Fruit fly (Drosophila melanogaster): ENCODE data around the gene ru.

The ru gene

DNA sequence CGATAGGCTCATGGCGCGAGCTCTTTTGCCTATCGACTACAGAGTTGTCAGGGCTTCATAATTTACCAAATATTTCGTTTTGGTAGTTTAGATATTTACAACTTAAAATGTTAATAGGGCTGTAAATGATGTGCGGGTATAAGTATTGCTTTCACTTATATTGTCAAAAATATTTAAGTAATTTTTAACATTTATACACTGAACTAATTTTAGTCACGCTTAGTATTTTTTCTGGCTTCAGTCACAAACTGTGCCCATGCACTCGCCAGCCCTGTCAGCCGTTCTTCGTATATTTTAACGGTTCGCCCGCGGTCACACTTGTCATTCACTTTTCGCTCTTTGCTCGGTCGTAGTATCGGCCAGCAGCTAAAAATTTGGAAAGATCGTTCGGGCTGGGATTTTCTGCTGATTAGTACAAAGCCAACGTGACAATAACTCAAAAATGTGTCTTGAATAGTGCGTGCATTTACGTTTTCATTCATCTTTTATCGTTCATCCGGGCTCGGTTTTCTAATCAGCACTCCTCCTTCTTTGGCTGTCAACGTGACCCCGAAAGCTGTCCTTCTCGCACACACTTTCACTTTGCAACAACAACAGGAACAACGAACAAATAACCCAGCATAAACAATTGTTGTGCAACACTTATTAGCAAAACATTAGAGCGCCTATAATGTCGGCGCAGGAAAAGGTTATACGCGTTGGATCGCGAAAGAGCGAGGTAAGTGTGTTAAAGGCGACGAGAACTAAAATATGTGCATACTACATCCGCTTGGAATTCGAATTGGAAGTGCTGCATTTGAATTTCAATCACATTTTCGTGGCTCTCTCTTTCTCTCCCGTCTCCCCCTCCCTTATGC is 35.6 kb upstream of the ru start, which contains the start of the genes Hmbs and CG2211 (continued):
- TF ChIP-seq CG8359 (GFP tag; optimal IDR thresholded peaks at IDR 0.05; ENCODE audit: borderline replicate concordance) (no peak), CG6791 (GFP tag; IDR thresholded peaks at IDR 0.05; ENCODE audit: partially characterized antibody) (peak; percentile 17; the same call in 1 of the 3 replicates), bab2 (GFP tag; optimal IDR thresholded peaks at IDR 0.05) (peak; percentile 93), en (GFP tag; optimal IDR thresholded peaks at IDR 0.05) (peak; percentile 3), CG43689 (GFP tag; IDR thresholded peaks at IDR 0.05) (no peak), ewg (GFP tag; optimal IDR thresholded peaks at IDR 0.05) (peak; percentile 72), dm (GFP tag; optimal IDR thresholded peaks at IDR 0.05) (peak; percentile 86), CG12104 (GFP tag; optimal IDR thresholded peaks at IDR 0.05) (peak; percentile 78), chn (GFP tag; optimal IDR thresholded peaks at IDR 0.05) (peak; percentile 92), D19A (tag; optimal IDR thresholded peaks at IDR 0.05) (peak; percentile 73), ssp (GFP tag; IDR thresholded peaks at IDR 0.05) (peak; percentile 84), GATAe (GFP tag; conservative IDR thresholded peaks at IDR 0.05) (no peak; the same call in 1 of the 2 replicates), CG17912 (GFP tag; optimal IDR thresholded peaks at IDR 0.05) (no peak), Jarid2 (GFP tag; optimal IDR thresholded peaks at IDR 0.05) (peak; percentile 64), zen2 (GFP tag; IDR thresholded peaks at IDR 0.05; ENCODE audit: partially characterized antibody) (no peak), nmo (GFP tag; optimal IDR thresholded peaks at IDR 0.05) (peak; percentile 90), CG15073 (GFP tag; optimal IDR thresholded peaks at IDR 0.05) (no peak), yki (optimal IDR thresholded peaks at IDR 0.05) (no peak), CG1792 (GFP tag; optimal IDR thresholded peaks at IDR 0.05) (peak; percentile 75), tap (tag; optimal IDR thresholded peaks at IDR 0.05) (peak; percentile 28), CG17568 (GFP tag; optimal IDR thresholded peaks at IDR 0.05) (no peak), disco-r (GFP tag; optimal IDR thresholded peaks at IDR 0.05) (peak; percentile 64), CG10274 (GFP tag; optimal IDR thresholded peaks at IDR 0.05) (no peak), CG3065 (GFP tag; optimal IDR thresholded peaks at IDR 0.05) (peak; percentile 68), CG1647 (GFP tag; optimal IDR thresholded peaks at IDR 0.05) (peak; percentile 81), fd3F (GFP tag; optimal IDR thresholded peaks at IDR 0.05) (peak; percentile 69), CG11504 (tag; optimal IDR thresholded peaks at IDR 0.05) (no peak), HLH4C (GFP tag; IDR thresholded peaks at IDR 0.05; ENCODE audit: partially characterized antibody) (peak; percentile 37; the same call in 1 of the 3 replicates), CG14710 (tag; optimal IDR thresholded peaks at IDR 0.05) (peak; percentile 95), Awh (GFP tag; IDR thresholded peaks at IDR 0.05) (peak; percentile 82), nom (GFP tag; optimal IDR thresholded peaks at IDR 0.05) (peak; percentile 29), prd (optimal IDR thresholded peaks at IDR 0.05) (no peak), prd (GFP tag; IDR thresholded peaks at IDR 0.05) (peak; percentile 92), crc (GFP tag; optimal IDR thresholded peaks at IDR 0.05) (peak; percentile 76), CkIIα-i1 (GFP tag; IDR thresholded peaks at IDR 0.05) (no peak), Doc3 (GFP tag; IDR thresholded peaks at IDR 0.05; ENCODE audit: partially characterized antibody) (no peak), CG9215 (GFP tag; IDR thresholded peaks at IDR 0.05) (peak; percentile 79), CG6254 (GFP tag; optimal IDR thresholded peaks at IDR 0.05) (peak; percentile 61), gsb-n (tag; optimal IDR thresholded peaks at IDR 0.05) (peak; percentile 87), E2f2 (GFP tag; IDR thresholded peaks at IDR 0.05) (peak; percentile 77), CG9727 (GFP tag; optimal IDR thresholded peaks at IDR 0.05) (peak; percentile 87), sisA (GFP tag; IDR thresholded peaks at IDR 0.05) (peak; percentile 85), Trl (optimal IDR thresholded peaks at IDR 0.05) (no peak), Trl (GFP tag; optimal IDR thresholded peaks at IDR 0.05) (peak; percentile 89), shn (GFP tag; optimal IDR thresholded peaks at IDR 0.05) (peak; percentile 87), sima (GFP tag; optimal IDR thresholded peaks at IDR 0.05) (peak; percentile 55), ERR (GFP tag; optimal IDR thresholded peaks at IDR 0.05) (peak; percentile 73), CG13287 (GFP tag; IDR thresholded peaks at IDR 0.05; ENCODE audit: partially characterized antibody) (peak; percentile 75), cato (GFP tag; optimal IDR thresholded peaks at IDR 0.05; ENCODE audit: borderline replicate concordance) (peak; percentile 74)

Data from whole organism, embryonic.